Worm (Caenorhabditis elegans) whole organism, early embryonic: ENCODE measurements around the gene R05G6.1.

Source experiments
- B0310.2 ChIP-seq: sonication (generic microtip); optimal IDR thresholded peaks from 2 replicates; lab custom pipeline; 2016; ENCODE audit warnings: mild to moderate bottlenecking, missing genetic modification characterization, missing compliant biosample characterization
- aly-1 ChIP-seq: sonication (generic microtip); optimal IDR thresholded peaks from 2 replicates; lab custom pipeline; 2016; ENCODE audit warnings: missing genetic modification characterization, missing compliant biosample characterization
- ama-1 ChIP-seq: fragments of 150-350 bp; optimal IDR thresholded peaks from 2 replicates; lab custom pipeline; 2014
- ceh-13 ChIP-seq: fragments of 200-800 bp; sonication (Bioruptor generic); optimal IDR thresholded peaks from 2 replicates; lab custom pipeline; 2018; ENCODE audit warnings: mild to moderate bottlenecking, missing genetic modification characterization, missing compliant biosample characterization
- ceh-36 ChIP-seq: sonication (generic microtip); optimal IDR thresholded peaks from 2 replicates; lab custom pipeline; 2016; ENCODE audit warnings: missing genetic modification characterization, inconsistent platforms, missing compliant biosample characterization
- ets-7 ChIP-seq: sonication (generic microtip); optimal IDR thresholded peaks from 2 replicates; lab custom pipeline; 2016; ENCODE audit warnings: missing genotype, missing genetic modification characterization, missing compliant biosample characterization
- flt-1 ChIP-seq: fragments of 200-800 bp; sonication (Bioruptor generic); IDR thresholded peaks from 2 replicates; pipeline ENCODE4 v1.3.6; 2022; ENCODE audit warnings: missing genetic modification characterization, missing compliant biosample characterization
- hmbx-1 ChIP-seq: sonication (generic microtip); optimal IDR thresholded peaks from 2 replicates; lab custom pipeline; 2016; ENCODE audit warnings: mild to moderate bottlenecking, missing genetic modification characterization, missing compliant biosample characterization
- hnd-1 ChIP-seq: sonication (generic microtip); optimal IDR thresholded peaks from 2 replicates; lab custom pipeline; 2016; ENCODE audit warnings: missing genetic modification characterization, missing compliant biosample characterization
- pes-1 ChIP-seq: fragments of 200-800 bp; sonication (Bioruptor generic); IDR thresholded peaks from 2 replicates; pipeline ENCODE4 v1.3.6; 2022; ENCODE audit warnings: missing genetic modification reagents, missing genetic modification characterization, missing compliant biosample characterization
- scrt-1 ChIP-seq: fragments of 200-800 bp; sonication (Bioruptor generic); IDR thresholded peaks from 2 replicates; pipeline ENCODE4 v1.3.6; 2022; ENCODE audit warnings: missing genetic modification characterization, missing compliant biosample characterization
- tbx-11 ChIP-seq: fragments of 200-800 bp; sonication (Bioruptor generic); IDR thresholded peaks from 2 replicates; pipeline ENCODE4 v1.3.6; 2022; ENCODE audit warnings: missing genetic modification characterization, missing compliant biosample characterization
- tra-4 ChIP-seq: sonication (generic microtip); optimal IDR thresholded peaks from 2 replicates; lab custom pipeline; 2017; ENCODE audit warnings: missing genetic modification characterization, missing compliant biosample characterization

- TF ChIP-seq B0310.2 (tag; lab: Kevin White, UChicago) (no peak), ceh-13 (GFP tag; lab: Kevin White, UChicago) (no peak), tbx-11 (GFP tag; lab: Robert Waterston, UW) (no peak), flt-1 (no peak), hmbx-1 (tag; lab: Kevin White, UChicago) (no peak), ama-1 (lab: Kevin White, UChicago) (no peak), aly-1 (tag; lab: Kevin White, UChicago) (no peak), scrt-1 (no peak), hnd-1 (tag; lab: Kevin White, UChicago) (no peak), tra-4 (tag; lab: Kevin White, UChicago) (no peak), ets-7 (tag; lab: Kevin White, UChicago) (no peak), pes-1 (GFP tag; lab: Robert Waterston, UW) (no peak), ceh-36 (tag; lab: Kevin White, UChicago) (no peak)
Observed at ce11 chrIV:7510829-7511228, 21.6 kb upstream of the R05G6.1 start.
